Fruit fly (Drosophila melanogaster) whole organism, adult: Measurements from ENCODE around the gene CG13630.

Source experiments
- CG1620 ChIP-seq: fragments of 200-800 bp; sonication (Bioruptor generic); optimal IDR thresholded peaks from 2 replicates; lab custom pipeline; 2016; ENCODE audit warnings: missing biosample characterization, missing genetic modification characterization
- CG7101 ChIP-seq: fragments of 200-800 bp; sonication (Bioruptor generic); optimal IDR thresholded peaks from 2 replicates; lab custom pipeline; 2018; ENCODE audit warnings: missing biosample characterization, mild to moderate bottlenecking, missing genetic modification characterization, moderate library complexity
- Crg-1 ChIP-seq: fragments of 200-800 bp; sonication (Bioruptor generic); optimal IDR thresholded peaks from 2 replicates; lab custom pipeline; 2016; ENCODE audit warnings: missing biosample characterization, missing genetic modification characterization
- Mnt ChIP-seq: fragments of 200-800 bp; sonication (Bioruptor generic); optimal IDR thresholded peaks from 2 replicates; lab custom pipeline; 2016; ENCODE audit warnings: missing biosample characterization, mild to moderate bottlenecking, missing genetic modification characterization
- bab1 ChIP-seq: fragments of 200-800 bp; sonication (Bioruptor generic); optimal IDR thresholded peaks from 3 replicates; lab custom pipeline; 2019; ENCODE audit warnings: missing biosample characterization, mild to moderate bottlenecking, missing genetic modification characterization, moderate library complexity
- cic ChIP-seq: fragments of 200-800 bp; sonication (Bioruptor generic); optimal IDR thresholded peaks from 2 replicates; lab custom pipeline; 2017; ENCODE audit warnings: missing biosample characterization, mild to moderate bottlenecking, missing genetic modification characterization, moderate library complexity
- kay ChIP-seq: fragments of 200-800 bp; sonication (Bioruptor generic); peaks from one replicate; lab custom pipeline; 2016; ENCODE audit warnings: missing biosample characterization, missing genetic modification characterization, borderline replicate concordance
- ovo ChIP-seq: fragments of 200-800 bp; sonication (Bioruptor generic); optimal IDR thresholded peaks from 2 replicates; lab custom pipeline; 2016; ENCODE audit warnings: missing biosample characterization, missing genetic modification characterization
- tj ChIP-seq: fragments of 200-800 bp; sonication (Bioruptor generic); optimal IDR thresholded peaks from 3 replicates; lab custom pipeline; 2017; ENCODE audit warnings: missing biosample characterization, mild to moderate bottlenecking, missing genetic modification characterization, moderate library complexity

DNA sequence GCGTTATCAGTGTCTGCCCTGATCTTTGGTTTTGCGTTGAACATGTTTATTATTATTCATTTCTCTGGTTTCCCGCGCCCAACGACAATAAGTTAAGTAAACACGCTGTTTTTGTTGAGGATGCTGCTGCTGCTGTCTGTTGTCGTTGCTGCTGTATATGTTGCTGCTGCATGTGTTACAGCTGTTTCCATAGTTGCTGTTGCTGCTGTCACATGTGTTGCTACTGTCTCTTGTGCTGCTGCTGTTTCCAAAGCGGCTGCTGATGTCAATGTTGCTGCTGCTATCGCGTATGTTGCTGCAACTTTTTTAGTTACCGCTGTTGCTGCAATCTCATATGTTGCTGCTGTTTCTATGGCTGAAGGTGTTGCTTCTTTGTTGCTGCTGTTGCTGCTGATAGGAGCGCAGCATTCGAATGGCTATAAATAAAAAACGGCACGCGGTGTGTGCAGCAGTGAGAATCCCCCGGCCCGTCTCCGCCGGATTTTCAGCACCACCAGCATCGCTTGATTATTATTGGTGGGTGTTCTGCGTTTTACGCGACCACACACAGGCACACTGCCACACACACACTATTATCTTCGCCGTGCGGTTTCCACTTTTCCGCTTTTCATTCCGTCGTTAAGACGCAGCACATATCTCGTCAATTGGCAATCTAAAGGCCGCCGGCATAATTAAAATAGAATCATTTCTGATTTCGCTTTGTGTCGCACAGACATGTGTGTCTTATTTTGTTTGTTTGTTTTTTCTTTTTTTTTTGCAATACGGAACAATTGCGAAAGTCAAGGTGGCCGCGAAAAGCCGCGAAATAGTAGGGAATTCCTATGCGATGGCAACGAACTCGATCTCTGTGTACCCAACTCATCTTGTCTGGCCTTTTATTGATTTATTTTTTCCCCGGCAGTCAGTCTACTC lies 1.6 kb upstream of the CG13630 start:
- TF ChIP-seq CG7101 (tag; lab: Kevin White, UChicago) = no peak
- TF ChIP-seq kay (GFP tag; lab: Kevin White, UChicago) = no peak
- TF ChIP-seq cic (GFP tag; lab: Kevin White, UChicago) = no peak
- no peak for TF ChIP-seq ovo
- no peak for TF ChIP-seq bab1 (GFP tag; lab: Kevin White, UChicago)
- no peak for TF ChIP-seq Crg-1 (GFP tag; lab: Kevin White, UChicago)
- no peak for TF ChIP-seq tj (GFP tag; lab: Kevin White, UChicago)
- no peak for TF ChIP-seq Mnt (GFP tag; lab: Kevin White, UChicago)
- TF ChIP-seq CG1620 (GFP tag; lab: Kevin White, UChicago) = no peak
